Worm (Caenorhabditis elegans) whole organism, L2 larva: Measurements from ENCODE around the gene T19C4.1.

Experiments used
- C34F6.9 ChIP-seq: fragments of 150-350 bp; optimal IDR thresholded peaks from 2 replicates; lab custom pipeline; 2014; ENCODE audit warnings: missing biosample characterization, missing genetic modification characterization
- F13H6.1 ChIP-seq: sonication (generic microtip); optimal IDR thresholded peaks from 2 replicates; lab custom pipeline; 2016; ENCODE audit warnings: missing genetic modification characterization, missing compliant biosample characterization
- R02D3.7 ChIP-seq: fragments of 150-350 bp; optimal IDR thresholded peaks from 2 replicates; lab custom pipeline; 2014; ENCODE audit warnings: missing biosample characterization, missing genetic modification characterization
- Y55F3AM.14 ChIP-seq: fragments of 200-800 bp; sonication (Bioruptor generic); optimal IDR thresholded peaks from 2 replicates; lab custom pipeline; 2018; ENCODE audit warnings: mild to moderate bottlenecking, missing genetic modification characterization, missing compliant biosample characterization
- ZK546.5 ChIP-seq: sonication (generic microtip); optimal IDR thresholded peaks from 2 replicates; lab custom pipeline; 2017; ENCODE audit warnings: missing biosample characterization, missing genetic modification characterization
- alr-1 ChIP-seq: fragments of 150-350 bp; optimal IDR thresholded peaks from 2 replicates; lab custom pipeline; 2014; ENCODE audit warnings: missing biosample characterization, missing genetic modification characterization
- aly-2 ChIP-seq: fragments of 150-350 bp; optimal IDR thresholded peaks from 2 replicates; lab custom pipeline; 2014; ENCODE audit warnings: missing biosample characterization, missing genetic modification characterization
- ama-1 ChIP-seq: fragments of 150-350 bp; optimal IDR thresholded peaks from 2 replicates; lab custom pipeline; 2018; ENCODE audit warnings: inconsistent platforms
- blmp-1 ChIP-seq: sonication (generic microtip); optimal IDR thresholded peaks from 2 replicates; lab custom pipeline; 2017; ENCODE audit warnings: missing genetic modification characterization, mild to moderate bottlenecking, missing compliant biosample characterization, antibody characterized with exemption, moderate library complexity; ENCODE audit not compliant: insufficient read depth
- ceh-16 ChIP-seq: fragments of 150-350 bp; optimal IDR thresholded peaks from 2 replicates; lab custom pipeline; 2014; ENCODE audit warnings: missing biosample characterization, missing genetic modification characterization
- ceh-82 ChIP-seq: fragments of 150-350 bp; optimal IDR thresholded peaks from 2 replicates; lab custom pipeline; 2014; ENCODE audit warnings: missing biosample characterization, missing genetic modification characterization
- crh-2 ChIP-seq: sonication (generic microtip); optimal IDR thresholded peaks from 2 replicates; lab custom pipeline; 2017; ENCODE audit warnings: missing biosample characterization, missing genetic modification characterization
- dmd-4 ChIP-seq: sonication (generic microtip); optimal IDR thresholded peaks from 2 replicates; lab custom pipeline; 2017; ENCODE audit warnings: missing biosample characterization, missing genetic modification characterization
- egl-27 ChIP-seq: sonication (generic microtip); optimal IDR thresholded peaks from 3 replicates; lab custom pipeline; 2017; ENCODE audit warnings: missing biosample characterization, missing genetic modification reagents, missing genetic modification characterization
- fos-1 ChIP-seq: fragments of 150-350 bp; optimal IDR thresholded peaks from 2 replicates; lab custom pipeline; 2014; ENCODE audit warnings: missing biosample characterization, missing genetic modification characterization
- gmeb-1 ChIP-seq: fragments of 150-350 bp; optimal IDR thresholded peaks from 2 replicates; lab custom pipeline; 2014; ENCODE audit warnings: missing biosample characterization, missing genetic modification characterization
- lin-11 ChIP-seq: fragments of 150-350 bp; sonication (generic microtip); optimal IDR thresholded peaks from 2 replicates; lab custom pipeline; 2014; ENCODE audit warnings: missing biosample characterization, missing genetic modification characterization, inconsistent platforms, mixed read lengths
- lin-13 ChIP-seq: fragments of 150-350 bp; optimal IDR thresholded peaks from 2 replicates; lab custom pipeline; 2014; ENCODE audit warnings: missing biosample characterization, missing genetic modification reagents, missing genetic modification characterization
- lin-39 ChIP-seq: fragments of 150-350 bp; optimal IDR thresholded peaks from 2 replicates; lab custom pipeline; 2014; ENCODE audit warnings: missing biosample characterization, missing genetic modification reagents, missing genetic modification characterization
- lsy-2 ChIP-seq, 2 experiments: fragments of 150-350 bp in 1 of 2; sonication (generic microtip) in 1 of 2; optimal IDR thresholded peaks; 2 replicates each; lab custom pipeline; 2014 to 2017; ENCODE audit warnings: missing biosample characterization in 2 of 2, missing genetic modification characterization in 2 of 2
- mab-5 ChIP-seq: fragments of 150-350 bp; optimal IDR thresholded peaks from 2 replicates; lab custom pipeline; 2014; ENCODE audit warnings: missing biosample characterization, missing genetic modification characterization
- mbf-1 ChIP-seq: sonication (generic microtip); optimal IDR thresholded peaks from 2 replicates; lab custom pipeline; 2017; ENCODE audit warnings: missing biosample characterization, missing genetic modification characterization
- mdl-1 ChIP-seq, 2 experiments: fragments of 150-350 bp in 1 of 2; sonication (generic microtip) in 1 of 2; optimal IDR thresholded peaks; 2 replicates each; lab custom pipeline; 2017; ENCODE audit warnings: missing biosample characterization in 2 of 2, missing genetic modification characterization in 2 of 2
- nhr-10 ChIP-seq: sonication (generic microtip); optimal IDR thresholded peaks from 2 replicates; lab custom pipeline; 2017; ENCODE audit warnings: missing biosample characterization, missing genetic modification characterization
- nhr-12 ChIP-seq: fragments of 150-350 bp; optimal IDR thresholded peaks from 2 replicates; lab custom pipeline; 2014; ENCODE audit warnings: missing biosample characterization, missing genetic modification characterization
- nhr-129 ChIP-seq: fragments of 150-350 bp; optimal IDR thresholded peaks from 2 replicates; lab custom pipeline; 2014; ENCODE audit warnings: missing biosample characterization, missing genetic modification characterization
- nhr-21 ChIP-seq: fragments of 150-350 bp; optimal IDR thresholded peaks from 2 replicates; lab custom pipeline; 2014; ENCODE audit warnings: missing biosample characterization, missing genetic modification characterization
- nhr-23 ChIP-seq: fragments of 150-350 bp; optimal IDR thresholded peaks from 2 replicates; lab custom pipeline; 2014; ENCODE audit warnings: missing biosample characterization, missing genetic modification reagents, missing genetic modification characterization
- nhr-237 ChIP-seq: fragments of 150-350 bp; optimal IDR thresholded peaks from 2 replicates; lab custom pipeline; 2014; ENCODE audit warnings: missing biosample characterization, missing genetic modification characterization
- nhr-25 ChIP-seq: fragments of 150-350 bp; sonication (generic microtip); optimal IDR thresholded peaks from 3 replicates; lab custom pipeline; 2014; ENCODE audit warnings: missing biosample characterization, missing genetic modification characterization
- nhr-6 ChIP-seq: fragments of 150-350 bp; optimal IDR thresholded peaks from 2 replicates; lab custom pipeline; 2014; ENCODE audit warnings: missing biosample characterization, missing genetic modification characterization
- nhr-77 ChIP-seq: fragments of 150-350 bp; optimal IDR thresholded peaks from 2 replicates; lab custom pipeline; 2014; ENCODE audit warnings: missing biosample characterization, missing genetic modification characterization
- peb-1 ChIP-seq: fragments of 150-350 bp; optimal IDR thresholded peaks from 2 replicates; lab custom pipeline; 2014; ENCODE audit warnings: missing biosample characterization, missing genetic modification characterization
- sem-4 ChIP-seq: fragments of 150-350 bp; optimal IDR thresholded peaks from 2 replicates; lab custom pipeline; 2014; ENCODE audit warnings: missing biosample characterization, missing genetic modification reagents, missing genetic modification characterization
- skn-1 ChIP-seq: sonication (generic microtip); optimal IDR thresholded peaks from 2 replicates; lab custom pipeline; 2017; ENCODE audit warnings: missing biosample characterization, missing genetic modification characterization
- sma-3 ChIP-seq: sonication (generic microtip); optimal IDR thresholded peaks from 2 replicates; lab custom pipeline; 2016; ENCODE audit warnings: missing genetic modification reagents, missing genetic modification characterization, missing compliant biosample characterization
- sma-9 ChIP-seq, 2 experiments: fragments of 150-350 bp in 1 of 2; sonication (generic microtip) in 1 of 2; optimal IDR thresholded peaks; 2 replicates each; lab custom pipeline; 2014 to 2016; ENCODE audit warnings: missing genetic modification characterization in 2 of 2, mild to moderate bottlenecking in 1 of 2, missing biosample characterization in 1 of 2, missing compliant biosample characterization in 1 of 2, missing genetic modification reagents in 1 of 2, moderate library complexity in 1 of 2
- snpc-4 ChIP-seq: fragments of 150-350 bp; optimal IDR thresholded peaks from 2 replicates; lab custom pipeline; 2014; ENCODE audit warnings: missing biosample characterization, missing genetic modification characterization
- unc-39 ChIP-seq: fragments of 150-350 bp; optimal IDR thresholded peaks from 2 replicates; lab custom pipeline; 2014; ENCODE audit warnings: missing biosample characterization, missing genetic modification characterization
- unc-55 ChIP-seq: fragments of 150-350 bp; sonication (generic microtip); optimal IDR thresholded peaks from 3 replicates; lab custom pipeline; 2014; ENCODE audit warnings: missing biosample characterization, missing genetic modification reagents, missing genetic modification characterization
- unc-62 ChIP-seq: fragments of 150-350 bp; optimal IDR thresholded peaks from 2 replicates; lab custom pipeline; 2014; ENCODE audit warnings: missing biosample characterization, missing genetic modification reagents, missing genetic modification characterization
- zag-1 ChIP-seq: fragments of 150-350 bp; optimal IDR thresholded peaks from 2 replicates; lab custom pipeline; 2014; ENCODE audit warnings: missing biosample characterization, missing genetic modification characterization
- ztf-1 ChIP-seq: fragments of 200-800 bp; sonication (Bioruptor generic); conservative IDR thresholded peaks from 2 replicates; pipeline ENCODE4 v1.3.6; 2022; ENCODE audit warnings: missing genetic modification characterization, missing compliant biosample characterization
- ztf-11 ChIP-seq: sonication (generic microtip); optimal IDR thresholded peaks from 2 replicates; lab custom pipeline; 2017; ENCODE audit warnings: missing biosample characterization, missing genetic modification characterization
- ztf-4 ChIP-seq: fragments of 150-350 bp; optimal IDR thresholded peaks from 2 replicates; lab custom pipeline; 2014; ENCODE audit warnings: missing biosample characterization, missing genetic modification characterization

The T19C4.1 gene

ce11 chrV:11122466-11122865 is 27.0 kb upstream of the T19C4.1 start, which contains the start of gene mboa-2:
mboa-2 (minus strand) TSS chrV:11122493.
- no peak for TF ChIP-seq snpc-4 (tag; lab: Kevin White, UChicago)
- TF ChIP-seq nhr-77 (tag; lab: Kevin White, UChicago) = peak; percentile 22
- TF ChIP-seq nhr-25 (tag; lab: Kevin White, UChicago) = peak; percentile 30
- no peak for TF ChIP-seq ceh-82
- no peak for TF ChIP-seq egl-27 (tag; lab: Kevin White, UChicago)
- no peak for TF ChIP-seq skn-1 (tag; lab: Kevin White, UChicago)
- TF ChIP-seq sem-4 (tag; lab: Kevin White, UChicago) = peak; percentile 25
- TF ChIP-seq ZK546.5 (tag; lab: Kevin White, UChicago) = no peak
- TF ChIP-seq ceh-16 (tag; lab: Kevin White, UChicago) = no peak
- peak; percentile 28 for TF ChIP-seq F13H6.1 (tag; lab: Kevin White, UChicago)
- peak; percentile 56 for TF ChIP-seq ztf-4 (tag; lab: Kevin White, UChicago)
- no peak for TF ChIP-seq Y55F3AM.14 (GFP tag; lab: Kevin White, UChicago)
- no peak for TF ChIP-seq R02D3.7 (tag; lab: Kevin White, UChicago)
- TF ChIP-seq nhr-6 (tag; lab: Kevin White, UChicago) = peak; percentile 59
- no peak for TF ChIP-seq mab-5 (tag; lab: Kevin White, UChicago)
- no peak for TF ChIP-seq mbf-1 (tag; lab: Kevin White, UChicago)
- no peak for TF ChIP-seq unc-39 (tag; lab: Kevin White, UChicago)
- TF ChIP-seq lsy-2 (tag; optimal IDR thresholded peaks at IDR 0.05; lab: Kevin White, UChicago) = peak; percentile 23 to 41
- TF ChIP-seq dmd-4 = no peak
- TF ChIP-seq nhr-237 (tag; lab: Kevin White, UChicago) = no peak
- peak; percentile 43 for TF ChIP-seq nhr-129 (tag; lab: Kevin White, UChicago)
- no peak for TF ChIP-seq lin-11 (tag; lab: Kevin White, UChicago)
- TF ChIP-seq nhr-23 (tag; lab: Kevin White, UChicago) = no peak
- no peak for TF ChIP-seq ztf-11 (tag; lab: Kevin White, UChicago)
- TF ChIP-seq sma-9 (GFP tag; optimal IDR thresholded peaks at IDR 0.05; lab: Kevin White, UChicago) = peak; percentile 51
- TF ChIP-seq sma-9 (tag; optimal IDR thresholded peaks at IDR 0.05; lab: Kevin White, UChicago) = no peak
- TF ChIP-seq gmeb-1 = peak; percentile 37
- no peak for TF ChIP-seq mdl-1 (tag; optimal IDR thresholded peaks at IDR 0.05; lab: Kevin White, UChicago)
- TF ChIP-seq aly-2 (tag; lab: Kevin White, UChicago) = no peak
- TF ChIP-seq zag-1 (tag; lab: Kevin White, UChicago) = no peak
- no peak for TF ChIP-seq unc-55 (GFP tag; lab: Kevin White, UChicago)
- TF ChIP-seq crh-2 (tag; lab: Kevin White, UChicago) = peak; percentile 50
- peak; percentile 58 for TF ChIP-seq sma-3
- TF ChIP-seq ztf-1 (GFP tag; lab: Robert Waterston, UW) = no peak
- TF ChIP-seq lin-13 = peak; percentile 72
- TF ChIP-seq C34F6.9 = no peak

ce11 chrV:11123817-11124337 is 25.6 kb upstream of the T19C4.1 start, which contains the start of the genes atp-5 and lmtr-3:
atp-5 (minus strand) TSS chrV:11123867.
lmtr-3 (plus strand) TSS chrV:11124186.
- TF ChIP-seq peb-1 (tag; lab: Kevin White, UChicago) (no peak), unc-62 (GFP tag; lab: Kevin White, UChicago) (no peak), lin-39 (no peak), nhr-23 (tag; lab: Kevin White, UChicago) (no peak), ZK546.5 (tag; lab: Kevin White, UChicago) (no peak), ceh-16 (tag; lab: Kevin White, UChicago) (no peak), mab-5 (tag; lab: Kevin White, UChicago) (no peak), mbf-1 (tag; lab: Kevin White, UChicago) (no peak), ztf-11 (tag; lab: Kevin White, UChicago) (no peak), Y55F3AM.14 (GFP tag; lab: Kevin White, UChicago) (no peak), aly-2 (tag; lab: Kevin White, UChicago) (no peak), F13H6.1 (tag; lab: Kevin White, UChicago) (peak; percentile 75), nhr-10 (no peak), snpc-4 (tag; lab: Kevin White, UChicago) (no peak), C34F6.9 (peak; percentile 89), lin-11 (tag; lab: Kevin White, UChicago) (peak; percentile 72), ama-1 (lab: Kevin White, UChicago) (no peak), sma-9 (GFP tag; optimal IDR thresholded peaks at IDR 0.05; lab: Kevin White, UChicago) (peak; percentile 72), sma-9 (tag; optimal IDR thresholded peaks at IDR 0.05; lab: Kevin White, UChicago) (no peak), egl-27 (tag; lab: Kevin White, UChicago) (no peak), sma-3 (peak; percentile 65), nhr-237 (tag; lab: Kevin White, UChicago) (no peak), dmd-4 (no peak), lin-13 (peak; percentile 68), R02D3.7 (tag; lab: Kevin White, UChicago) (no peak), ztf-4 (tag; lab: Kevin White, UChicago) (no peak), zag-1 (tag; lab: Kevin White, UChicago) (no peak), lsy-2 (tag; optimal IDR thresholded peaks at IDR 0.05; lab: Kevin White, UChicago) (peak; percentile 30 to 79), nhr-12 (tag; lab: Kevin White, UChicago) (no peak), unc-39 (tag; lab: Kevin White, UChicago) (no peak), ztf-1 (GFP tag; lab: Robert Waterston, UW) (no peak), unc-55 (GFP tag; lab: Kevin White, UChicago) (peak; percentile 89), alr-1 (no peak), nhr-6 (tag; lab: Kevin White, UChicago) (no peak), nhr-129 (tag; lab: Kevin White, UChicago) (peak; percentile 67), skn-1 (tag; lab: Kevin White, UChicago) (no peak), ceh-82 (no peak), nhr-21 (no peak), fos-1 (tag; lab: Kevin White, UChicago) (peak; percentile 62), nhr-77 (tag; lab: Kevin White, UChicago) (no peak), gmeb-1 (peak; percentile 68), sem-4 (tag; lab: Kevin White, UChicago) (peak; percentile 2), blmp-1 (no peak)
